Worm (Caenorhabditis elegans): ENCODE measurements around the gene T17A3.12.

DNA sequence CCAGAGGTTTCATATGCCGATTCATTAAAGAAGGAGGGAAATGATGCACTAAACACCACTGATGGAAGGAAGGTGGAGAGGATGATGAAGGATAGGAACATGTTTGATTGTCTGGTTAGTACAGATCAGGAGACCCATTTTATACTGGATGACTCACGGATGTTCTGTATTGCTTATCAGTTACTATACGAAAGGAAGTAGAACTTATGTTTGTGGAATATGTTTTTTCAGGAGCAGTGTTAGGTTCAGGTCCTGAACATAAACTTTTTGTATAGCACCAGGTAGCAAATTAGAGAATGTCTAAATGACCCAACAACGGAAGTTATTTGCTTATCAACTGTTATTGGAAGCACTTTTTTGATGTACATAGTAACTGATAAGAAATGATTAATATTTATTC, 30.8 kb upstream of the T17A3.12 start, which contains the start of gene clec-148:
- TF ChIP-seq egl-27 (tag; optimal IDR thresholded peaks at IDR 0.05) (no peak), daf-12 (tag; optimal IDR thresholded peaks at IDR 0.05) (no peak), elt-2 (tag; optimal IDR thresholded peaks at IDR 0.05) (no peak), nhr-77 (tag; optimal IDR thresholded peaks at IDR 0.05) (no peak), tbx-2 (tag; optimal IDR thresholded peaks at IDR 0.05) (no peak), skn-1 (tag; optimal IDR thresholded peaks at IDR 0.05) (no peak), nfya-1 (tag; optimal IDR thresholded peaks at IDR 0.05; ENCODE audit: insufficient read depth) (no peak), ceh-28 (tag; optimal IDR thresholded peaks at IDR 0.05) (no peak), nhr-23 (tag; optimal IDR thresholded peaks at IDR 0.05) (no peak), snpc-4 (tag; optimal IDR thresholded peaks at IDR 0.05) (no peak), aly-2 (tag; optimal IDR thresholded peaks at IDR 0.05) (no peak)
